Fruit fly (Drosophila melanogaster): Measurements from ENCODE around the gene CG5885.

- TF ChIP-seq CG8478 (optimal IDR thresholded peaks at IDR 0.05) (no peak), CTCF (optimal IDR thresholded peaks at IDR 0.05) (no peak)
Observed at dm6 chr2L:9946051-9946450, 27.9 kb upstream of the CG5885 start.
